Worm (Caenorhabditis elegans): ENCODE results near the gene Y73F4A.2.

Gene Y73F4A.2

DNA sequence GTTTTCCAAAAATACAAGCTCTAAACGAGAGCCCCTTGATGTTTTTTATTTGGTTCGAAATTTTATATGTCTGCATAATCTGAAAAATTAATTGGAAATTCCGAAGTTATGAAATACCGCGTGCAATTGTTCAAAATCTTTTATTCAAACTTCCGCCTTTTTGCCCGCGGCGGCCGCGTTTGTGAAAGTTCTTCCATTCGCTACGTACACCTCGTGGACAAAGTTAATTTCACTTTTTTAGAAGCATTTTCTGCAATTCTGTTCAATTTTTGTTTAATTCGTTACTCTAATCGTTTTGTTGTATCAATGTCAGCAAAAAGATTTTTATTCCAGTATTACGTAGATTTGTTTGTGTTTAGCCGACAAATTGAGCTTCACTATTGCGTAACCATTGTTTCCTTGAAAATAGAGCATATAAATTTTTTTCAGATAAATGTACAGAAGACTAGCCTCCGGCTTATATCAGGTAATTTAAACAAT, 31.1 kb upstream of the Y73F4A.2 start, which contains the start of gene mppb-1 (continued):
- TF ChIP-seq F37B4.10 (GFP tag; IDR thresholded peaks at IDR 0.05), result no peak
- TF ChIP-seq T26A5.8 (tag; optimal IDR thresholded peaks at IDR 0.05), result no peak
- peak; percentile 96 for TF ChIP-seq lin-54 (GFP tag; optimal IDR thresholded peaks at IDR 0.05)
- peak; percentile 1 for TF ChIP-seq hlh-12 (tag; optimal IDR thresholded peaks at IDR 0.05)
- peak; percentile 71 for TF ChIP-seq ccch-3 (GFP tag; optimal IDR thresholded peaks at IDR 0.05)
- peak; percentile 51 for TF ChIP-seq ekl-4 (GFP tag; IDR thresholded peaks at IDR 0.05)
- peak; percentile 57 for TF ChIP-seq K12H6.12 (tag; optimal IDR thresholded peaks at IDR 0.05)
- peak; percentile 20 to 92 (median 48) for TF ChIP-seq lin-35 (GFP tag; optimal IDR thresholded peaks at IDR 0.05)
- TF ChIP-seq rpc-1 (optimal IDR thresholded peaks at IDR 0.05), result no peak
- no peak for TF ChIP-seq rpc-1 (tag; optimal IDR thresholded peaks at IDR 0.05)
- peak; percentile 72 for TF ChIP-seq mcd-1 (GFP tag; IDR thresholded peaks at IDR 0.05)
- peak; percentile 75 for TF ChIP-seq attf-3 (GFP tag; conservative IDR thresholded peaks at IDR 0.05)
- no peak for TF ChIP-seq F49E8.2 (tag; optimal IDR thresholded peaks at IDR 0.05; ENCODE audit: insufficient read depth)
- TF ChIP-seq nhr-90 (tag; optimal IDR thresholded peaks at IDR 0.05), result no peak
- TF ChIP-seq pbrm-1 (GFP tag; IDR thresholded peaks at IDR 0.05), result peak; percentile 64
- TF ChIP-seq madf-3 (GFP tag; IDR thresholded peaks at IDR 0.05), result 0 out of 2 replicates have a peak, but pooled peaks have one; percentile 60
- peak; percentile 84 for TF ChIP-seq ceh-27 (GFP tag; optimal IDR thresholded peaks at IDR 0.05)
- TF ChIP-seq unc-62 (GFP tag; optimal IDR thresholded peaks at IDR 0.05), result no peak
- TF ChIP-seq F22D6.2 (tag; optimal IDR thresholded peaks at IDR 0.05), result peak; percentile 49
- peak; percentile 33 for TF ChIP-seq F52B5.7 (tag; optimal IDR thresholded peaks at IDR 0.05)
- 0 out of 2 replicates have a peak, but pooled peaks have one; percentile 38 for TF ChIP-seq B0019.2 (GFP tag; conservative IDR thresholded peaks at IDR 0.05)
- peak; percentile 89 for TF ChIP-seq ztf-28 (GFP tag; IDR thresholded peaks at IDR 0.05)
- peak; percentile 40; the same call in 1 of the 2 replicates for TF ChIP-seq madf-8 (GFP tag; conservative IDR thresholded peaks at IDR 0.05)
- no peak for TF ChIP-seq pha-4 (tag; optimal IDR thresholded peaks at IDR 0.05)
- TF ChIP-seq nhr-120 (GFP tag; IDR thresholded peaks at IDR 0.05), result no peak
- TF ChIP-seq cebp-2 (GFP tag; IDR thresholded peaks at IDR 0.05), result no peak
- peak; percentile 51; the same call in 1 of the 2 replicates for TF ChIP-seq madf-6 (GFP tag; IDR thresholded peaks at IDR 0.05)
- TF ChIP-seq bed-2 (GFP tag; IDR thresholded peaks at IDR 0.05), result peak; percentile 85
- peak; percentile 82 for TF ChIP-seq dpl-1 (GFP tag; optimal IDR thresholded peaks at IDR 0.05)
- peak; percentile 59 for TF ChIP-seq lin-40 (tag; optimal IDR thresholded peaks at IDR 0.05)
- peak; percentile 13; the same call in 1 of the 2 replicates for TF ChIP-seq Y67H2A.10 (GFP tag; conservative IDR thresholded peaks at IDR 0.05)
- TF ChIP-seq unc-130 (GFP tag; optimal IDR thresholded peaks at IDR 0.05), result peak; percentile 92
- TF ChIP-seq hsf-1 (GFP tag; IDR thresholded peaks at IDR 0.05), result 0 out of 2 replicates have a peak, but pooled peaks have one; percentile 38
- no peak for TF ChIP-seq nfya-1 (tag; optimal IDR thresholded peaks at IDR 0.05; ENCODE audit: borderline replicate concordance, insufficient read depth)
- TF ChIP-seq athp-1 (tag; optimal IDR thresholded peaks at IDR 0.05), result peak; percentile 14
- peak; percentile 2 for TF ChIP-seq snpc-4 (GFP tag; optimal IDR thresholded peaks at IDR 0.05)
- peak; percentile 8 to 52 (median 36) for TF ChIP-seq snpc-4 (tag; optimal IDR thresholded peaks at IDR 0.05)
- peak; percentile 28 for TF ChIP-seq snpc-3.4 (tag; optimal IDR thresholded peaks at IDR 0.05)
- peak; percentile 82 for TF ChIP-seq aptf-2 (GFP tag; conservative IDR thresholded peaks at IDR 0.05)
- no peak for TF ChIP-seq sdz-38 (tag; optimal IDR thresholded peaks at IDR 0.05)
- TF ChIP-seq let-526 (GFP tag; IDR thresholded peaks at IDR 0.05), result 0 out of 2 replicates have a peak, but pooled peaks have one; percentile 62
- peak; percentile 82 for TF ChIP-seq lir-1 (GFP tag; conservative IDR thresholded peaks at IDR 0.05)
- peak; percentile 83 for TF ChIP-seq madf-10 (tag; optimal IDR thresholded peaks at IDR 0.05)
- no peak for TF ChIP-seq dpff-1 (tag; optimal IDR thresholded peaks at IDR 0.05)
- peak; percentile 39 for TF ChIP-seq chd-7 (tag; optimal IDR thresholded peaks at IDR 0.05)
- TF ChIP-seq ceh-91 (GFP tag; IDR thresholded peaks at IDR 0.05), result 0 out of 2 replicates have a peak, but pooled peaks have one; percentile 30
- peak; percentile 96 for TF ChIP-seq ZK185.1 (tag; optimal IDR thresholded peaks at IDR 0.05; ENCODE audit: poor library complexity, severe bottlenecking)
- TF ChIP-seq bed-1 (GFP tag; IDR thresholded peaks at IDR 0.05), result 0 out of 2 replicates have a peak, but pooled peaks have one; percentile 21
